Fruit fly (Drosophila melanogaster): ENCODE results near the gene mtd.

DNA sequence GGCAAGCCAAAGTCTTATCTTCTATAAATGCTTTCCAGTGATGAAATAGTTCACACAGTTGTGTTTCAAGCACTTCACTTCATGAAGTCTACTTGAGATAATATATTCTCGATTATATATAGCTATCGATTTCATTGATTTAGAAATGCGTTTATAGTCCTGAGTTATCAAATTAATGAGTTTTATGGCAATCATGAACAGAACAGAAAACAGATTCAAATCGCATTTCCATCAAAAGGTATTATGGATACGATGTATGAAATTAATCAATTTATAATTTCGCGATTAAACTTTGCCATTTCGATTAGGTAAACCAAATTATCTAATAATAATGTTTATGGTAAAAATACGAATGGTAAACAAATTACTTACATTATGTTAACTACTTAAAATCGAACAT is 55.2 kb downstream of the mtd start:
- TF ChIP-seq Met (GFP tag; optimal IDR thresholded peaks at IDR 0.05) (no peak), CG6792 (GFP tag; optimal IDR thresholded peaks at IDR 0.05) (no peak), CG6163 (GFP tag; IDR thresholded peaks at IDR 0.05) (no peak), Hr39 (GFP tag; optimal IDR thresholded peaks at IDR 0.05) (no peak)
